Fruit fly (Drosophila melanogaster) whole organism, embryonic: ENCODE results near the gene CG14535.

Experiments used
- Bteb2 ChIP-seq: fragments of 200-800 bp; sonication (Bioruptor generic); optimal IDR thresholded peaks from 2 replicates; lab custom pipeline; 2016; ENCODE audit warnings: missing biosample characterization, missing genetic modification characterization
- CG10209 ChIP-seq: fragments of 200-800 bp; sonication (Bioruptor generic); optimal IDR thresholded peaks from 3 replicates; lab custom pipeline; 2017; ENCODE audit warnings: missing biosample characterization, mild to moderate bottlenecking, missing genetic modification characterization, missing genetic modification reagents
- CG12071 ChIP-seq: fragments of 200-800 bp; sonication (Bioruptor generic); optimal IDR thresholded peaks from 3 replicates; lab custom pipeline; 2018; ENCODE audit warnings: missing biosample characterization, mild to moderate bottlenecking, missing genetic modification characterization
- CG12155 ChIP-seq: fragments of 200-800 bp; sonication (Bioruptor generic); optimal IDR thresholded peaks from 3 replicates; lab custom pipeline; 2016; ENCODE audit warnings: missing biosample characterization, missing genetic modification characterization
- CG12769 ChIP-seq: fragments of 200-800 bp; sonication (Bioruptor generic); optimal IDR thresholded peaks from 2 replicates; lab custom pipeline; 2019; ENCODE audit warnings: missing biosample characterization, mild to moderate bottlenecking, missing genetic modification characterization, moderate library complexity
- CG13287 ChIP-seq: fragments of 200-800 bp; sonication (Bioruptor generic); IDR thresholded peaks from 2 replicates; pipeline ENCODE4 v1.3.6; 2022; ENCODE audit warnings: missing biosample characterization, missing genetic modification characterization; ENCODE audit not compliant: partially characterized antibody
- CG14014 ChIP-seq: fragments of 200-800 bp; sonication (Bioruptor generic); IDR thresholded peaks from 2 replicates; pipeline ENCODE4 v1.3.6; 2022; ENCODE audit warnings: missing biosample characterization, missing genetic modification characterization
- CG14860 ChIP-seq: fragments of 200-800 bp; sonication (Bioruptor generic); IDR thresholded peaks from 3 replicates; pipeline ENCODE4 v1.3.6; 2022; ENCODE audit warnings: missing biosample characterization, missing genetic modification characterization; ENCODE audit not compliant: partially characterized antibody
- CG18011 ChIP-seq: fragments of 200-800 bp; sonication (Bioruptor generic); optimal IDR thresholded peaks from 2 replicates; lab custom pipeline; 2017; ENCODE audit warnings: missing biosample characterization, missing genetic modification characterization, mild to moderate bottlenecking, moderate library complexity, missing genotype
- CG32767 ChIP-seq: fragments of 200-800 bp; sonication (Bioruptor generic); IDR thresholded peaks from 2 replicates; pipeline ENCODE4 v1.3.6; 2022; ENCODE audit warnings: missing biosample characterization, missing genetic modification characterization
- CG3407 ChIP-seq: fragments of 200-800 bp; sonication (Bioruptor generic); optimal IDR thresholded peaks from 2 replicates; lab custom pipeline; 2018; ENCODE audit warnings: missing biosample characterization, mild to moderate bottlenecking, missing genetic modification characterization
- CG4328 ChIP-seq: fragments of 200-800 bp; sonication (Bioruptor generic); optimal IDR thresholded peaks from 3 replicates; lab custom pipeline; 2017; ENCODE audit warnings: missing biosample characterization, missing genetic modification reagents, missing genetic modification characterization
- CG5245 ChIP-seq: fragments of 200-800 bp; sonication (Bioruptor generic); optimal IDR thresholded peaks from 3 replicates; lab custom pipeline; 2016; ENCODE audit warnings: missing biosample characterization, missing genetic modification characterization
- CG7928 ChIP-seq: fragments of 200-800 bp; sonication (Bioruptor generic); optimal IDR thresholded peaks from 2 replicates; lab custom pipeline; 2017; ENCODE audit warnings: missing biosample characterization, mild to moderate bottlenecking, missing genetic modification characterization
- CG7987 ChIP-seq: fragments of 200-800 bp; sonication (Bioruptor generic); optimal IDR thresholded peaks from 2 replicates; lab custom pipeline; 2018; ENCODE audit warnings: missing biosample characterization, mild to moderate bottlenecking, missing genetic modification characterization, moderate library complexity
- D19A ChIP-seq: fragments of 200-800 bp; optimal IDR thresholded peaks from 3 replicates; lab custom pipeline; 2019; ENCODE audit warnings: missing biosample characterization, mild to moderate bottlenecking, missing genetic modification characterization, moderate library complexity
- Dip2 ChIP-seq: fragments of 200-800 bp; sonication (Bioruptor generic); IDR thresholded peaks from 2 replicates; pipeline ENCODE4 v1.3.6; 2022; ENCODE audit warnings: missing biosample characterization, missing genetic modification characterization
- Doc3 ChIP-seq: fragments of 200-800 bp; sonication (Bioruptor generic); IDR thresholded peaks from 3 replicates; pipeline ENCODE4 v1.3.6; 2022; ENCODE audit warnings: missing biosample characterization, missing genetic modification characterization; ENCODE audit not compliant: partially characterized antibody
- Eip74EF ChIP-seq, 2 experiments: fragments of 200-800 bp in 1 of 2; fragments of >200 bp in 1 of 2; sonication (Bioruptor generic) in 1 of 2; optimal IDR thresholded peaks; 2 replicates each; lab custom pipeline; 2017 to 2019; ENCODE audit warnings: missing biosample characterization in 2 of 2, missing genetic modification characterization in 2 of 2, mild to moderate bottlenecking in 1 of 2, moderate library complexity in 1 of 2
- Fer2 ChIP-seq: fragments of 200-800 bp; sonication (Bioruptor generic); optimal IDR thresholded peaks from 2 replicates; lab custom pipeline; 2018; ENCODE audit warnings: missing biosample characterization, mild to moderate bottlenecking, missing genetic modification characterization, moderate library complexity
- H15 ChIP-seq: fragments of 200-800 bp; sonication (Bioruptor generic); IDR thresholded peaks from 3 replicates; pipeline ENCODE4 v1.3.6; 2022; ENCODE audit warnings: missing biosample characterization, missing genetic modification characterization
- Hr51 ChIP-seq, 2 experiments: fragments of 200-800 bp; sonication (Bioruptor generic); optimal IDR thresholded peaks; 2 replicates in 1 of 2; 3 replicates in 1 of 2; lab custom pipeline; 2016 to 2018; ENCODE audit warnings: missing biosample characterization in 2 of 2, missing genetic modification characterization in 2 of 2, mild to moderate bottlenecking in 1 of 2, moderate library complexity in 1 of 2
- MESR4 ChIP-seq: fragments of 200-800 bp; sonication (Bioruptor generic); optimal IDR thresholded peaks from 2 replicates; lab custom pipeline; 2018; ENCODE audit warnings: missing biosample characterization, mild to moderate bottlenecking, missing genetic modification characterization, moderate library complexity
- Opbp ChIP-seq: fragments of 200-800 bp; sonication (Bioruptor generic); IDR thresholded peaks from 3 replicates; pipeline ENCODE4 v1.3.6; 2022; ENCODE audit warnings: missing biosample characterization, missing genetic modification characterization; ENCODE audit not compliant: partially characterized antibody
- Optix ChIP-seq: fragments of 200-800 bp; sonication (Bioruptor generic); IDR thresholded peaks from 3 replicates; pipeline ENCODE4 v1.3.6; 2022; ENCODE audit warnings: missing biosample characterization, missing genetic modification characterization
- Rfx ChIP-seq: fragments of 200-800 bp; sonication (Bioruptor generic); IDR thresholded peaks from 2 replicates; pipeline ENCODE4 v1.3.6; 2022; ENCODE audit warnings: missing biosample characterization, missing genetic modification characterization
- ac ChIP-seq: fragments of 200-800 bp; sonication (Bioruptor generic); optimal IDR thresholded peaks from 3 replicates; lab custom pipeline; 2017; ENCODE audit warnings: missing biosample characterization, mild to moderate bottlenecking, missing genetic modification characterization
- ara ChIP-seq: fragments of 200-800 bp; sonication (Bioruptor generic); IDR thresholded peaks from 2 replicates; pipeline ENCODE4 v1.3.6; 2022; ENCODE audit warnings: missing biosample characterization, missing genetic modification characterization
- ato ChIP-seq: fragments of 200-800 bp; sonication (Bioruptor generic); IDR thresholded peaks from 2 replicates; pipeline ENCODE4 v1.3.6; 2022; ENCODE audit warnings: missing biosample characterization, missing genetic modification characterization; ENCODE audit not compliant: partially characterized antibody
- bcd ChIP-seq: fragments of 200-800 bp; sonication (Bioruptor generic); optimal IDR thresholded peaks from 2 replicates; lab custom pipeline; 2017; ENCODE audit warnings: missing biosample characterization, mild to moderate bottlenecking, missing genetic modification characterization
- cad ChIP-seq: fragments of >200 bp; optimal IDR thresholded peaks from 2 replicates; lab custom pipeline; 2017; ENCODE audit warnings: missing biosample characterization, missing genetic modification characterization
- da ChIP-seq: fragments of 200-800 bp; sonication (Bioruptor generic); optimal IDR thresholded peaks from 2 replicates; lab custom pipeline; 2016; ENCODE audit warnings: missing biosample characterization, missing genetic modification characterization
- dpn ChIP-seq, 2 experiments: fragments of 200-800 bp; sonication (Bioruptor generic); optimal IDR thresholded peaks; 3 replicates each; lab custom pipeline; 2016; ENCODE audit warnings: missing biosample characterization in 2 of 2, missing genetic modification characterization in 2 of 2
- ewg ChIP-seq: fragments of 200-800 bp; sonication (Bioruptor generic); optimal IDR thresholded peaks from 3 replicates; lab custom pipeline; 2017; ENCODE audit warnings: mild to moderate bottlenecking, missing biosample characterization, missing genetic modification reagents, missing genetic modification characterization
- exex ChIP-seq: fragments of 200-800 bp; sonication (Bioruptor generic); optimal IDR thresholded peaks from 4 replicates; lab custom pipeline; 2018; ENCODE audit warnings: missing biosample characterization, mild to moderate bottlenecking, missing genetic modification characterization, moderate library complexity
- grau ChIP-seq: fragments of 200-800 bp; optimal IDR thresholded peaks from 3 replicates; lab custom pipeline; 2019; ENCODE audit warnings: missing biosample characterization, mild to moderate bottlenecking, missing genetic modification characterization, moderate library complexity
- gro ChIP-seq: fragments of 200-800 bp; sonication (Bioruptor generic); optimal IDR thresholded peaks from 2 replicates; lab custom pipeline; 2016; ENCODE audit warnings: missing biosample characterization, missing genetic modification characterization
- hb ChIP-seq: fragments of 200-800 bp; sonication (Bioruptor generic); IDR thresholded peaks from 3 replicates; pipeline ENCODE4 v1.3.6; 2022; ENCODE audit warnings: missing biosample characterization, missing genetic modification characterization; ENCODE audit not compliant: partially characterized antibody
- ken ChIP-seq: fragments of 200-800 bp; sonication (Bioruptor generic); IDR thresholded peaks from 3 replicates; pipeline ENCODE4 v1.3.6; 2022; ENCODE audit warnings: missing biosample characterization, missing genetic modification characterization
- lbe ChIP-seq: fragments of 200-800 bp; sonication (Bioruptor generic); optimal IDR thresholded peaks from 2 replicates; lab custom pipeline; 2016; ENCODE audit warnings: missing biosample characterization, mild to moderate bottlenecking, missing genetic modification characterization
- mam ChIP-seq: fragments of 200-800 bp; sonication (Bioruptor generic); optimal IDR thresholded peaks from 3 replicates; lab custom pipeline; 2016; ENCODE audit warnings: missing biosample characterization, missing genetic modification characterization
- pfk ChIP-seq: fragments of 200-800 bp; sonication (Bioruptor generic); optimal IDR thresholded peaks from 2 replicates; lab custom pipeline; 2018; ENCODE audit warnings: missing biosample characterization, mild to moderate bottlenecking, missing genetic modification characterization, moderate library complexity
- repo ChIP-seq: fragments of 200-800 bp; sonication (Bioruptor generic); optimal IDR thresholded peaks from 2 replicates; lab custom pipeline; 2016; ENCODE audit warnings: missing biosample characterization, missing genetic modification characterization
- scrt ChIP-seq: fragments of 200-800 bp; sonication (Bioruptor generic); optimal IDR thresholded peaks from 2 replicates; lab custom pipeline; 2018; ENCODE audit warnings: missing biosample characterization, mild to moderate bottlenecking, missing genetic modification characterization, moderate library complexity
- sd ChIP-seq: fragments of 200-800 bp; sonication (Bioruptor generic); optimal IDR thresholded peaks from 3 replicates; lab custom pipeline; 2018; ENCODE audit warnings: missing biosample characterization, mild to moderate bottlenecking, missing genetic modification characterization, moderate library complexity
- sim ChIP-seq: fragments of 200-800 bp; sonication (Bioruptor generic); IDR thresholded peaks from 2 replicates; pipeline ENCODE4 v1.3.6; 2022; ENCODE audit warnings: missing biosample characterization, missing genetic modification characterization
- sima ChIP-seq: fragments of 200-800 bp; sonication (Bioruptor generic); optimal IDR thresholded peaks from 2 replicates; lab custom pipeline; 2016; ENCODE audit warnings: missing biosample characterization, missing genetic modification characterization
- trh ChIP-seq: fragments of 200-800 bp; sonication (Bioruptor generic); optimal IDR thresholded peaks from 2 replicates; lab custom pipeline; 2016; ENCODE audit warnings: missing biosample characterization, missing genetic modification characterization
- unpg ChIP-seq: fragments of 200-800 bp; sonication (Bioruptor generic); optimal IDR thresholded peaks from 3 replicates; lab custom pipeline; 2018; ENCODE audit warnings: missing biosample characterization, mild to moderate bottlenecking, missing genetic modification characterization, moderate library complexity
- wdn ChIP-seq: fragments of 200-800 bp; sonication (Bioruptor generic); IDR thresholded peaks from 2 replicates; pipeline ENCODE4 v1.3.6; 2022; ENCODE audit warnings: missing biosample characterization, missing genetic modification characterization
- zen2 ChIP-seq: fragments of 200-800 bp; sonication (Bioruptor generic); IDR thresholded peaks from 3 replicates; pipeline ENCODE4 v1.3.6; 2022; ENCODE audit warnings: missing biosample characterization, missing genetic modification characterization; ENCODE audit not compliant: partially characterized antibody

Gene CG14535

DNA sequence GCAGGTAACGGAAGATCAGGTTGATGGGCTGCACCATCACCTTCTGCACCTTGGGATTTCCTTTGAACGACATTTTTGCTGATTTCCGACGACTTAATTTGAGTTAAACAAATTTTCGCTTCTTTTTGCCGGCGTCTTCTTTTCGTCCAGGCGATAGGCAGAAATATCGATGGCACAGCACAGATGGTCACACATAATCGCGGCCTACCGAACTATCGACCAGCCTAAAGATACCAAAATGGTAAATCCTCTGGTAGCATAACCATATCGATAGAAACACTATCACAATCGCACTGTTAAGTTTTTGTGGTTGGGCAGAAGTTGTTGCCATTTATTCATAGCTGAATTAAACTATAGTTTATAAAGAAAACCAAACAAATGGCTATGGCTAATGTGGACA, 30.0 kb upstream of the CG14535 start, which contains the start of the genes SmE and CG34132 (continued):
- peak; percentile 98 for TF ChIP-seq Opbp
- peak; percentile 94 for TF ChIP-seq zen2 (GFP tag; lab: Robert Waterston, UW)
- no peak for TF ChIP-seq scrt (GFP tag; lab: Kevin White, UChicago)
- TF ChIP-seq sima (GFP tag; lab: Kevin White, UChicago), result no peak
- no peak for TF ChIP-seq sd (tag; lab: Kevin White, UChicago)
- no peak for TF ChIP-seq CG10209 (GFP tag; lab: Kevin White, UChicago)
- no peak for TF ChIP-seq Rfx (GFP tag; lab: Robert Waterston, UW)
- no peak for TF ChIP-seq H15
- TF ChIP-seq Bteb2, result no peak
- TF ChIP-seq Eip74EF (GFP tag; optimal IDR thresholded peaks at IDR 0.05; lab: Kevin White, UChicago), result no peak
- no peak for TF ChIP-seq unpg (GFP tag; lab: Kevin White, UChicago)
- TF ChIP-seq CG3407, result no peak
- TF ChIP-seq CG14860 (GFP tag; lab: Robert Waterston, UW), result peak; percentile 91
- no peak for TF ChIP-seq da (GFP tag; lab: Kevin White, UChicago)
- TF ChIP-seq Hr51 (GFP tag; optimal IDR thresholded peaks at IDR 0.05; lab: Kevin White, UChicago), result no peak
- TF ChIP-seq mam (GFP tag; lab: Kevin White, UChicago), result no peak
- TF ChIP-seq ac (GFP tag; lab: Kevin White, UChicago), result no peak
- peak; percentile 89 for TF ChIP-seq Doc3 (GFP tag; lab: Robert Waterston, UW)
- TF ChIP-seq ara (GFP tag; lab: Robert Waterston, UW), result no peak
- TF ChIP-seq dpn (GFP tag; optimal IDR thresholded peaks at IDR 0.05; lab: Kevin White, UChicago), result peak in 1 of 2 experiments; percentile 3
- no peak for TF ChIP-seq CG12769 (tag; lab: Kevin White, UChicago)
- TF ChIP-seq trh (GFP tag; lab: Kevin White, UChicago), result no peak
- TF ChIP-seq grau (tag; lab: Kevin White, UChicago), result no peak
- no peak for TF ChIP-seq CG32767 (GFP tag; lab: Robert Waterston, UW)
- TF ChIP-seq wdn (GFP tag; lab: Robert Waterston, UW), result no peak
- no peak for TF ChIP-seq exex (tag; lab: Kevin White, UChicago)
- TF ChIP-seq CG12155, result no peak
- no peak for TF ChIP-seq lbe (GFP tag; lab: Kevin White, UChicago)
- TF ChIP-seq MESR4 (GFP tag; lab: Kevin White, UChicago), result peak; percentile 66
- no peak for TF ChIP-seq ewg (GFP tag; lab: Kevin White, UChicago)
- no peak for TF ChIP-seq gro (GFP tag; lab: Kevin White, UChicago)
- no peak for TF ChIP-seq ken (GFP tag; lab: Robert Waterston, UW)
- no peak for TF ChIP-seq bcd (GFP tag; lab: Kevin White, UChicago)
- no peak for TF ChIP-seq Dip2 (GFP tag; lab: Robert Waterston, UW)
- TF ChIP-seq Fer2 (tag; lab: Kevin White, UChicago), result no peak
- no peak for TF ChIP-seq CG12071 (GFP tag; lab: Kevin White, UChicago)
- TF ChIP-seq CG5245 (GFP tag; lab: Kevin White, UChicago), result no peak
- no peak for TF ChIP-seq CG7928 (GFP tag; lab: Kevin White, UChicago)
- TF ChIP-seq CG18011 (GFP tag; lab: Kevin White, UChicago), result no peak
- peak; percentile 97 for TF ChIP-seq hb
- TF ChIP-seq cad (GFP tag; lab: Kevin White, UChicago), result no peak
- TF ChIP-seq repo (GFP tag; lab: Kevin White, UChicago), result no peak
- TF ChIP-seq CG13287 (GFP tag; lab: Robert Waterston, UW), result peak; percentile 94
- no peak for TF ChIP-seq sim
- no peak for TF ChIP-seq CG4328 (GFP tag; lab: Kevin White, UChicago)
- no peak for TF ChIP-seq D19A (tag; lab: Kevin White, UChicago)
- no peak for TF ChIP-seq pfk (GFP tag; lab: Kevin White, UChicago)
- TF ChIP-seq Optix, result no peak
- TF ChIP-seq CG14014 (GFP tag; lab: Robert Waterston, UW), result no peak
- TF ChIP-seq CG7987 (GFP tag; lab: Kevin White, UChicago), result no peak
- TF ChIP-seq ato (GFP tag; lab: Robert Waterston, UW), result peak; percentile 98
